Fruit fly (Drosophila melanogaster) whole organism, embryonic: ENCODE measurements around the gene CG31752.

Source experiments
- Awh ChIP-seq: fragments of 200-800 bp; sonication (Bioruptor generic); IDR thresholded peaks from 2 replicates; pipeline ENCODE4, ENCODE4 v1.3.6; 2022; ENCODE audit warnings: missing biosample characterization, missing genetic modification characterization
- B-H2 ChIP-seq: fragments of 200-800 bp; sonication (Bioruptor generic); optimal IDR thresholded peaks from 2 replicates; lab custom pipeline; 2018; ENCODE audit warnings: missing biosample characterization, mild to moderate bottlenecking, missing genetic modification characterization
- Bdp1 ChIP-seq: fragments of 200-800 bp; sonication (Bioruptor generic); optimal IDR thresholded peaks from 3 replicates; lab custom pipeline; 2016; ENCODE audit warnings: missing biosample characterization, missing genetic modification characterization
- CG11093 ChIP-seq: fragments of 200-800 bp; sonication (Bioruptor generic); IDR thresholded peaks from 3 replicates; pipeline ENCODE4 v1.3.6; 2022; ENCODE audit warnings: missing biosample characterization, missing genetic modification characterization
- CG12219 ChIP-seq: fragments of 200-800 bp; sonication (Bioruptor generic); optimal IDR thresholded peaks from 3 replicates; lab custom pipeline; 2018; ENCODE audit warnings: missing biosample characterization, mild to moderate bottlenecking, missing genetic modification characterization
- CG13123 ChIP-seq: fragments of 200-800 bp; sonication (Bioruptor generic); optimal IDR thresholded peaks from 2 replicates; lab custom pipeline; 2016; ENCODE audit warnings: missing biosample characterization, missing genetic modification characterization
- CG14050 ChIP-seq: fragments of 200-800 bp; sonication (Bioruptor generic); IDR thresholded peaks from 3 replicates; pipeline ENCODE4 v1.3.6; 2022; ENCODE audit warnings: missing biosample characterization, missing genetic modification characterization
- CG14441 ChIP-seq: fragments of 200-800 bp; sonication (Bioruptor generic); IDR thresholded peaks from 2 replicates; pipeline ENCODE4 v1.3.6; 2022; ENCODE audit warnings: missing biosample characterization, missing genetic modification characterization
- CG14965 ChIP-seq: fragments of 200-800 bp; sonication (Bioruptor generic); optimal IDR thresholded peaks from 2 replicates; lab custom pipeline; 2016; ENCODE audit warnings: missing biosample characterization, missing genetic modification characterization, borderline replicate concordance
- CG16815 ChIP-seq: fragments of 200-800 bp; sonication (Bioruptor generic); optimal IDR thresholded peaks from 3 replicates; lab custom pipeline; 2017; ENCODE audit warnings: missing biosample characterization, mild to moderate bottlenecking, missing genetic modification characterization
- CG2116 ChIP-seq: fragments of 200-800 bp; sonication (Bioruptor generic); optimal IDR thresholded peaks from 3 replicates; lab custom pipeline; 2018; ENCODE audit warnings: missing biosample characterization, mild to moderate bottlenecking, missing genetic modification characterization
- CG2129 ChIP-seq: fragments of 200-800 bp; sonication (Bioruptor generic); IDR thresholded peaks from 2 replicates; pipeline ENCODE4 v1.3.6; 2022; ENCODE audit warnings: missing biosample characterization, missing genetic modification characterization; ENCODE audit not compliant: partially characterized antibody
- CG2199 ChIP-seq: fragments of 200-800 bp; sonication (Bioruptor generic); IDR thresholded peaks from 3 replicates; pipeline ENCODE4 v1.3.6; 2022; ENCODE audit warnings: missing biosample characterization, missing genetic modification characterization
- CG2678 ChIP-seq: fragments of 200-800 bp; sonication (Bioruptor generic); optimal IDR thresholded peaks from 3 replicates; lab custom pipeline; 2019; ENCODE audit warnings: missing biosample characterization, mild to moderate bottlenecking, missing genetic modification characterization, moderate library complexity
- CG4820 ChIP-seq: fragments of 200-800 bp; sonication (Bioruptor generic); optimal IDR thresholded peaks from 3 replicates; lab custom pipeline; 2016; ENCODE audit warnings: missing biosample characterization, missing genetic modification characterization
- CG4854 ChIP-seq: fragments of 200-800 bp; sonication (Bioruptor generic); optimal IDR thresholded peaks from 2 replicates; lab custom pipeline; 2016; ENCODE audit warnings: missing biosample characterization, missing genetic modification characterization, inconsistent platforms
- CG6175 ChIP-seq: fragments of 200-800 bp; sonication (Bioruptor generic); IDR thresholded peaks from 3 replicates; pipeline ENCODE4 v1.3.6; 2022; ENCODE audit warnings: missing biosample characterization, missing genetic modification characterization
- CG6765 ChIP-seq: fragments of 200-800 bp; sonication (Bioruptor generic); optimal IDR thresholded peaks from 3 replicates; lab custom pipeline; 2017; ENCODE audit warnings: missing biosample characterization, mild to moderate bottlenecking, missing genetic modification characterization
- CG7987 ChIP-seq: fragments of 200-800 bp; sonication (Bioruptor generic); optimal IDR thresholded peaks from 2 replicates; lab custom pipeline; 2018; ENCODE audit warnings: missing biosample characterization, mild to moderate bottlenecking, missing genetic modification characterization, moderate library complexity
- CG8478 ChIP-seq: fragments of >200 bp; optimal IDR thresholded peaks from 2 replicates; lab custom pipeline; 2018
- CG9797 ChIP-seq: fragments of 200-800 bp; sonication (Bioruptor generic); optimal IDR thresholded peaks from 3 replicates; lab custom pipeline; 2018; ENCODE audit warnings: missing biosample characterization, mild to moderate bottlenecking, missing genetic modification characterization
- E2f2 ChIP-seq: fragments of 200-800 bp; sonication (Bioruptor generic); IDR thresholded peaks from 2 replicates; pipeline ENCODE4 v1.3.6; 2022; ENCODE audit warnings: missing biosample characterization, missing genetic modification characterization
- HHEX ChIP-seq: fragments of 200-800 bp; sonication (Bioruptor generic); optimal IDR thresholded peaks from 3 replicates; lab custom pipeline; 2017; ENCODE audit warnings: missing biosample characterization, mild to moderate bottlenecking, missing genetic modification characterization, missing genetic modification reagents
- Hand ChIP-seq: fragments of 200-800 bp; sonication (Bioruptor generic); optimal IDR thresholded peaks from 2 replicates; lab custom pipeline; 2017; ENCODE audit warnings: mild to moderate bottlenecking, missing biosample characterization, missing genetic modification reagents, missing genetic modification characterization
- Hey ChIP-seq: fragments of 200-800 bp; sonication (Bioruptor generic); optimal IDR thresholded peaks from 3 replicates; lab custom pipeline; 2018; ENCODE audit warnings: missing biosample characterization, mild to moderate bottlenecking, missing genetic modification characterization
- Jarid2 ChIP-seq: fragments of 200-800 bp; sonication (Bioruptor generic); optimal IDR thresholded peaks from 3 replicates; lab custom pipeline; 2017; ENCODE audit warnings: mild to moderate bottlenecking, missing biosample characterization, missing genetic modification reagents, missing genetic modification characterization
- Meics ChIP-seq: fragments of 200-800 bp; sonication (Bioruptor generic); optimal IDR thresholded peaks from 2 replicates; lab custom pipeline; 2017; ENCODE audit warnings: missing biosample characterization, mild to moderate bottlenecking, missing genetic modification characterization
- Nf-YC ChIP-seq: fragments of 200-800 bp; optimal IDR thresholded peaks from 3 replicates; lab custom pipeline; 2019; ENCODE audit warnings: missing biosample characterization, mild to moderate bottlenecking, missing genetic modification characterization, moderate library complexity
- Sox102F ChIP-seq: fragments of 200-800 bp; sonication (Bioruptor generic); optimal IDR thresholded peaks from 2 replicates; lab custom pipeline; 2018; ENCODE audit warnings: missing biosample characterization, mild to moderate bottlenecking, missing genetic modification characterization, moderate library complexity
- al ChIP-seq: fragments of 200-800 bp; sonication (Bioruptor generic); IDR thresholded peaks from 2 replicates; pipeline ENCODE4 v1.3.6; 2022; ENCODE audit warnings: missing biosample characterization, missing genetic modification characterization
- ase ChIP-seq: fragments of 200-800 bp; sonication (Bioruptor generic); IDR thresholded peaks from 3 replicates; pipeline ENCODE4 v1.3.6; 2022; ENCODE audit warnings: missing biosample characterization, missing genetic modification characterization
- cato ChIP-seq: fragments of 200-800 bp; sonication (Bioruptor generic); optimal IDR thresholded peaks from 2 replicates; lab custom pipeline; 2016; ENCODE audit warnings: missing biosample characterization, missing genetic modification characterization, borderline replicate concordance
- chm ChIP-seq: fragments of 200-800 bp; sonication (Bioruptor generic); IDR thresholded peaks from 2 replicates; pipeline ENCODE4 v1.3.6; 2022; ENCODE audit warnings: missing biosample characterization, missing genetic modification characterization
- chn ChIP-seq: fragments of 200-800 bp; sonication (Bioruptor generic); optimal IDR thresholded peaks from 2 replicates; lab custom pipeline; 2016; ENCODE audit warnings: missing biosample characterization, missing genetic modification characterization
- danr ChIP-seq: fragments of 200-800 bp; sonication (Bioruptor generic); IDR thresholded peaks from 2 replicates; pipeline ENCODE4 v1.3.6; 2022; ENCODE audit warnings: missing biosample characterization, missing genetic modification characterization
- dpn ChIP-seq, 2 experiments: fragments of 200-800 bp; sonication (Bioruptor generic); optimal IDR thresholded peaks; 3 replicates each; lab custom pipeline; 2016; ENCODE audit warnings: missing biosample characterization in 2 of 2, missing genetic modification characterization in 2 of 2
- gsb-n ChIP-seq: fragments of 200-800 bp; sonication (Bioruptor generic); optimal IDR thresholded peaks from 3 replicates; lab custom pipeline; 2018; ENCODE audit warnings: missing biosample characterization, mild to moderate bottlenecking, missing genetic modification characterization
- h ChIP-seq: fragments of >200 bp; optimal IDR thresholded peaks from 2 replicates; lab custom pipeline; 2017
- insv ChIP-seq, 2 experiments: fragments of 200-800 bp; sonication (Bioruptor generic); optimal IDR thresholded peaks; 3 replicates each; lab custom pipeline; 2016 to 2018; ENCODE audit warnings: missing biosample characterization in 2 of 2, missing genetic modification characterization in 2 of 2
- kay ChIP-seq: fragments of 200-800 bp; sonication (Bioruptor generic); optimal IDR thresholded peaks from 2 replicates; lab custom pipeline; 2016; ENCODE audit warnings: missing biosample characterization, missing genetic modification characterization
- lilli ChIP-seq: fragments of 200-800 bp; sonication (Bioruptor generic); optimal IDR thresholded peaks from 3 replicates; lab custom pipeline; 2016; ENCODE audit warnings: missing biosample characterization, missing genetic modification characterization
- lov ChIP-seq, 2 experiments: fragments of 200-800 bp in 1 of 2; fragments of >200 bp in 1 of 2; sonication (Bioruptor generic) in 1 of 2; IDR thresholded peaks in 1 of 2; optimal IDR thresholded peaks in 1 of 2; 2 replicates in 1 of 2; 3 replicates in 1 of 2; pipeline versions ENCODE4 v1.3.6 to Lab custom; 2017 to 2022; ENCODE audit warnings: missing biosample characterization in 1 of 2, missing genetic modification characterization in 1 of 2
- nom ChIP-seq: fragments of 200-800 bp; sonication (Bioruptor generic); optimal IDR thresholded peaks from 2 replicates; lab custom pipeline; 2017; ENCODE audit warnings: missing biosample characterization, missing genetic modification characterization, mild to moderate bottlenecking, moderate library complexity, missing genetic modification reagents
- oc ChIP-seq: fragments of 200-800 bp; sonication (Bioruptor generic); optimal IDR thresholded peaks from 2 replicates; lab custom pipeline; 2018; ENCODE audit warnings: missing biosample characterization, mild to moderate bottlenecking, missing genetic modification characterization, moderate library complexity
- pros ChIP-seq: fragments of 200-800 bp; sonication (Bioruptor generic); optimal IDR thresholded peaks from 3 replicates; lab custom pipeline; 2019; ENCODE audit warnings: missing biosample characterization, mild to moderate bottlenecking, missing genetic modification characterization, moderate library complexity
- sc ChIP-seq, 3 experiments: fragments of >200 bp in 2 of 3; fragments of 200-800 bp in 1 of 3; sonication (Bioruptor generic) in 1 of 3; optimal IDR thresholded peaks; 2 replicates in 2 of 3; 3 replicates in 1 of 3; lab custom pipeline; 2017; ENCODE audit warnings: mild to moderate bottlenecking in 1 of 3, missing biosample characterization in 1 of 3, missing genetic modification characterization in 1 of 3, missing genetic modification reagents in 1 of 3
- sisA ChIP-seq: fragments of 200-800 bp; sonication (Bioruptor generic); IDR thresholded peaks from 2 replicates; pipeline ENCODE4 v1.3.6; 2022; ENCODE audit warnings: missing biosample characterization, missing genetic modification characterization
- stc ChIP-seq: fragments of 200-800 bp; sonication (Bioruptor generic); IDR thresholded peaks from 2 replicates; pipeline ENCODE4 v1.3.6; 2022; ENCODE audit warnings: missing biosample characterization, missing genetic modification characterization
- ttk ChIP-seq: fragments of 200-800 bp; sonication (Bioruptor generic); IDR thresholded peaks from 2 replicates; pipeline ENCODE4 v2.1.2; 2022; ENCODE audit warnings: missing biosample characterization, missing genetic modification characterization
- unpg ChIP-seq: fragments of 200-800 bp; sonication (Bioruptor generic); optimal IDR thresholded peaks from 3 replicates; lab custom pipeline; 2018; ENCODE audit warnings: missing biosample characterization, mild to moderate bottlenecking, missing genetic modification characterization, moderate library complexity

The CG31752 gene

DNA sequence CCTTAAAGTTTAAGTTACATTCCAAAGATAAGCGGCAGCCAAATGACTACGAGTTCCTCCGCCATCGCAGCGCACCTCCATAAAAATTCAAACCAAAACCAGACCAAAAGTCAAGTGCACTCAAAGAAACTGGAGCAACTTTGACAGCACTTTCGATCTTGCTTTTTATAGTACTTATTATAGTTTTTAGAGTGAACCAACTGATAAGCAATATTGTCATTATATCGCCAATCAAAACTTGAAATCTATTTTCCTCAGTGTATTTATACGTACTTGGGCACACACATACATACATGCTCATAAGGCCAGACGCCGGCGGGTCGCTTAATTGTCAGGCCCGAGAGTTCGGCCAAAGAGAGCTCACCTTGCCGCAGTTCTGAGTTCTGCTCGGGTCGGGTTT is 49.0 kb upstream of the CG31752 start (continued):
- no peak for TF ChIP-seq h
- no peak for TF ChIP-seq CG9797 (GFP tag; lab: Kevin White, UChicago)
- peak; percentile 52 for TF ChIP-seq HHEX (GFP tag; lab: Kevin White, UChicago)
- TF ChIP-seq Bdp1 (GFP tag; lab: Kevin White, UChicago), result peak; percentile 52
- peak; percentile 15 for TF ChIP-seq CG7987 (GFP tag; lab: Kevin White, UChicago)
- no peak for TF ChIP-seq CG6765 (GFP tag; lab: Kevin White, UChicago)
- no peak for TF ChIP-seq al (GFP tag; lab: Robert Waterston, UW)
- peak; percentile 47; the same call in 1 of the 2 replicates for TF ChIP-seq Awh (GFP tag; lab: Robert Waterston, UW)
- no peak for TF ChIP-seq CG8478
- peak; percentile 71 to 73 for TF ChIP-seq dpn (GFP tag; optimal IDR thresholded peaks at IDR 0.05; lab: Kevin White, UChicago)
- no peak for TF ChIP-seq sc (optimal IDR thresholded peaks at IDR 0.05; lab: Kevin White, UChicago)
- TF ChIP-seq sc (GFP tag; optimal IDR thresholded peaks at IDR 0.05; lab: Kevin White, UChicago), result peak; percentile 69
- TF ChIP-seq unpg (GFP tag; lab: Kevin White, UChicago), result peak; percentile 83
- TF ChIP-seq CG4820 (GFP tag; lab: Kevin White, UChicago), result peak; percentile 85
- TF ChIP-seq Sox102F (GFP tag; lab: Kevin White, UChicago), result peak; percentile 64
- TF ChIP-seq CG2199 (GFP tag; lab: Robert Waterston, UW), result peak; percentile 67; the same call in 1 of the 3 replicates
- TF ChIP-seq lov (optimal IDR thresholded peaks at IDR 0.05; lab: Kevin White, UChicago), result no peak
- peak; percentile 92 for TF ChIP-seq lov (GFP tag; IDR thresholded peaks at IDR 0.05; lab: Robert Waterston, UW)
- peak; percentile 71 for TF ChIP-seq CG2678 (tag; lab: Kevin White, UChicago)
- TF ChIP-seq CG14965 (GFP tag; lab: Kevin White, UChicago), result peak; percentile 46
- 0 out of 3 replicates have a peak, but pooled peaks have one; percentile 28 for TF ChIP-seq CG14050
- peak; percentile 58 for TF ChIP-seq cato (GFP tag; lab: Kevin White, UChicago)
- TF ChIP-seq CG16815 (GFP tag; lab: Kevin White, UChicago), result peak; percentile 84
- peak; percentile 88; the same call in 1 of the 2 replicates for TF ChIP-seq chm (GFP tag; lab: Robert Waterston, UW)
- TF ChIP-seq insv (GFP tag; optimal IDR thresholded peaks at IDR 0.05; lab: Kevin White, UChicago), result peak in 1 of 2 experiments; percentile 0
- peak; percentile 60 for TF ChIP-seq oc (tag; lab: Kevin White, UChicago)
- TF ChIP-seq gsb-n, result peak; percentile 87
- no peak for TF ChIP-seq CG2129
- no peak for TF ChIP-seq CG6175 (GFP tag; lab: Robert Waterston, UW)
- no peak for TF ChIP-seq Nf-YC (tag; lab: Kevin White, UChicago)
- TF ChIP-seq Hand, result no peak
- peak; percentile 38; the same call in 1 of the 3 replicates for TF ChIP-seq CG11093 (GFP tag; lab: Robert Waterston, UW)
- peak; percentile 76 for TF ChIP-seq lilli (GFP tag; lab: Kevin White, UChicago)
- no peak for TF ChIP-seq Hey (tag; lab: Kevin White, UChicago)
- peak; percentile 25 for TF ChIP-seq nom (GFP tag; lab: Kevin White, UChicago)
- TF ChIP-seq stc (GFP tag; lab: Robert Waterston, UW), result 0 out of 2 replicates have a peak, but pooled peaks have one; percentile 33
- peak; percentile 29 for TF ChIP-seq kay
- peak; percentile 56 for TF ChIP-seq CG4854
- peak; percentile 44 for TF ChIP-seq E2f2 (GFP tag; lab: Robert Waterston, UW)
- no peak for TF ChIP-seq CG14441 (GFP tag; lab: Robert Waterston, UW)
- peak; percentile 15 for TF ChIP-seq Meics (GFP tag; lab: Kevin White, UChicago)
- TF ChIP-seq pros, result no peak
- no peak for TF ChIP-seq danr (GFP tag; lab: Robert Waterston, UW)
- peak; percentile 74 for TF ChIP-seq CG12219
- TF ChIP-seq CG13123 (GFP tag; lab: Kevin White, UChicago), result peak; percentile 52
- TF ChIP-seq CG2116 (GFP tag; lab: Kevin White, UChicago), result peak; percentile 29
- peak; percentile 15 for TF ChIP-seq Jarid2
- TF ChIP-seq ase (GFP tag; lab: Robert Waterston, UW), result peak; percentile 66; the same call in 1 of the 3 replicates
- no peak for TF ChIP-seq B-H2 (GFP tag; lab: Kevin White, UChicago)
- TF ChIP-seq ttk (GFP tag; lab: Robert Waterston, UW), result peak; percentile 56; the same call in 1 of the 2 replicates
- TF ChIP-seq chn, result peak; percentile 88
- peak; percentile 77 for TF ChIP-seq sisA (GFP tag; lab: Robert Waterston, UW)
